Worm (Caenorhabditis elegans) whole organism, L4 larva: ENCODE results near the gene C38H2.2.

Experiments
- F10B5.3 ChIP-seq: sonication (generic microtip); optimal IDR thresholded peaks from 2 replicates; lab custom pipeline; 2016; ENCODE audit warnings: mild to moderate bottlenecking, missing genetic modification characterization, missing compliant biosample characterization
- Y48G9A.11 ChIP-seq: fragments of 200-800 bp; sonication (Bioruptor generic); IDR thresholded peaks from 2 replicates; pipeline ENCODE4 v1.3.6; 2022; ENCODE audit warnings: missing genetic modification reagents, missing genetic modification characterization, missing compliant biosample characterization
- ceh-82 ChIP-seq: sonication (generic microtip); optimal IDR thresholded peaks from 2 replicates; lab custom pipeline; 2017; ENCODE audit warnings: missing biosample characterization, missing genetic modification characterization
- daf-12 ChIP-seq: fragments of 150-350 bp; optimal IDR thresholded peaks from 2 replicates; lab custom pipeline; 2014; ENCODE audit warnings: missing biosample characterization, missing genetic modification reagents, missing genetic modification characterization
- lin-1 ChIP-seq: fragments of 200-800 bp; sonication (Bioruptor generic); IDR thresholded peaks from 2 replicates; pipeline ENCODE4 v1.3.6; 2022; ENCODE audit warnings: missing genetic modification reagents, missing genetic modification characterization, missing compliant biosample characterization
- lin-39 ChIP-seq: fragments of 150-350 bp; optimal IDR thresholded peaks from 2 replicates; lab custom pipeline; 2014; ENCODE audit warnings: missing biosample characterization, missing genetic modification reagents, missing genetic modification characterization
- skn-1 ChIP-seq: fragments of 150-350 bp; optimal IDR thresholded peaks from 2 replicates; lab custom pipeline; 2014; ENCODE audit warnings: missing biosample characterization, missing genetic modification characterization
- snpc-4 ChIP-seq: fragments of 150-350 bp; optimal IDR thresholded peaks from 2 replicates; lab custom pipeline; 2014; ENCODE audit warnings: missing biosample characterization, missing genetic modification characterization
- vab-7 ChIP-seq: fragments of 200-800 bp; sonication (Bioruptor generic); IDR thresholded peaks from 2 replicates; pipeline ENCODE4 v1.3.6; 2022; ENCODE audit warnings: missing genetic modification reagents, missing genetic modification characterization, missing compliant biosample characterization
- ztf-11 ChIP-seq: fragments of 150-350 bp; optimal IDR thresholded peaks from 2 replicates; lab custom pipeline; 2014; ENCODE audit warnings: missing biosample characterization, missing genetic modification characterization

DNA sequence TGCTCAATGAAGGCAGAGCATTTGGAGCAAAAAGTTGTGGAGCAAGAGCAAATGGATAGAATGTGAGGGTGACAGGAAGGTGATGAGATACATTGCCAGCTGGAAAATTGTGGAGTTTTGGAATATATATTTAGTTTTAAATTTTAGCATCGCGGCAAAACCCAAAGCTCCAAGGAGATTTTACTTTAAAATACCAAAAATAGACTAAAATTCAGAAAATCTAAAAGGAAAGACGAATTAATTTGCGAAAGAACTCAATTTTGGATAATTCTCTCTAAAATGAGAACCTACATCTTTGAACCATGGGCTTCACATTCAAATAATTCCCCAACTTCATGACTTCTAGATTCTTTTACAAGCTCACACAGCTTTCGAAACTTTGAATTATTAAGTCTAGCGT lies 49.0 kb upstream of the C38H2.2 start, which contains the start of gene T07C4.12:
- TF ChIP-seq ztf-11 (no peak), snpc-4 (no peak), F10B5.3 (tag; lab: Kevin White, UChicago) (no peak), daf-12 (no peak), lin-39 (tag; lab: Kevin White, UChicago) (no peak), ceh-82 (tag; lab: Kevin White, UChicago) (no peak), Y48G9A.11 (GFP tag; lab: Robert Waterston, UW) (no peak), lin-1 (GFP tag; lab: Robert Waterston, UW) (no peak), skn-1 (no peak), vab-7 (no peak)
